Worm (Caenorhabditis elegans) whole organism, L4/young adult: ENCODE measurements around the gene pept-2.

Experiments used
- W03F9.2 ChIP-seq: fragments of 150-350 bp; optimal IDR thresholded peaks from 2 replicates; lab custom pipeline; 2014; ENCODE audit warnings: missing biosample characterization, missing genetic modification characterization
- dao-5 ChIP-seq: sonication (generic microtip); optimal IDR thresholded peaks from 2 replicates; lab custom pipeline; 2016; ENCODE audit warnings: missing genotype, missing genetic modification characterization, moderate library complexity, missing compliant biosample characterization
- him-1 ChIP-seq: sonication (generic microtip); optimal IDR thresholded peaks from 2 replicates; lab custom pipeline; 2016; ENCODE audit warnings: missing genotype, missing genetic modification reagents, missing genetic modification characterization, missing compliant biosample characterization

DNA sequence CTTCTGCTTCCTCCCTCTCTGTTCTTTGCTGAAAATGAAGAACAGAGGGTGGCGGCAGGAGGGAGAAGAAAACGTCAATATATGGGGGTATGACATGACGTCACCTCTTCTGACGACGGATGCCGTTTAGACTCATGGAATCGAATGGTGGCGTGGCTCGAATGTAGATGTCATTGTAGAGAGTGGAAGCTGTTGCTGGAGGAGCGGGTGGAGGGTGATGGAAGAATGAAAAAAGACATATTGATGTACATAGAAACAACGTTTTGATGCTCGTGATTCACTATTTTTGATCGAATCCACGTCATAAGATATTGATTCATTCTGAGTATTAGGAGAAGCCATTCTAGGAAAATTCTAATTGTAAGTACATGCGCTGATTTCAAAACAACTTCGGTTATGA is 28.6 kb downstream of the pept-2 start:
- TF ChIP-seq him-1 (tag; lab: Kevin White, UChicago): no peak
- TF ChIP-seq W03F9.2 (tag; lab: Kevin White, UChicago): no peak
- no peak for TF ChIP-seq dao-5
